Worm (Caenorhabditis elegans) whole organism, young adult: ENCODE results near the gene thk-1.

Experiments
- B0261.1 ChIP-seq: sonication (generic microtip); optimal IDR thresholded peaks from 2 replicates; lab custom pipeline; 2016; ENCODE audit warnings: mild to moderate bottlenecking, missing genetic modification characterization, moderate library complexity, missing compliant biosample characterization
- B0336.3 ChIP-seq: fragments of 200-800 bp; sonication (Bioruptor generic); IDR thresholded peaks from 2 replicates; pipeline ENCODE4 v1.3.6; 2022; ENCODE audit warnings: missing genetic modification characterization, missing compliant biosample characterization
- C17E4.6 ChIP-seq: fragments of 200-800 bp; sonication (Bioruptor generic); IDR thresholded peaks from 2 replicates; pipeline ENCODE4 v1.3.6; 2022; ENCODE audit warnings: missing genetic modification reagents, missing genetic modification characterization, missing compliant biosample characterization
- F23B12.7 ChIP-seq: sonication (generic microtip); optimal IDR thresholded peaks from 2 replicates; lab custom pipeline; 2017; ENCODE audit warnings: missing genetic modification characterization, mild to moderate bottlenecking, missing compliant biosample characterization, antibody characterized with exemption, moderate library complexity; ENCODE audit not compliant: insufficient read depth
- F37B4.10 ChIP-seq: fragments of 200-800 bp; sonication (Bioruptor generic); IDR thresholded peaks from 2 replicates; pipeline ENCODE4 v1.3.6; 2022; ENCODE audit warnings: missing genetic modification characterization, missing compliant biosample characterization
- F55B11.4 ChIP-seq: sonication (generic microtip); optimal IDR thresholded peaks from 2 replicates; lab custom pipeline; 2016; ENCODE audit warnings: missing compliant biosample characterization, missing genetic modification characterization, borderline replicate concordance; ENCODE audit not compliant: insufficient read depth
- K12H6.12 ChIP-seq: fragments of 200-800 bp; sonication (Bioruptor generic); optimal IDR thresholded peaks from 2 replicates; lab custom pipeline; 2018; ENCODE audit warnings: mild to moderate bottlenecking, missing genetic modification characterization, missing compliant biosample characterization
- T07F8.4 ChIP-seq: sonication (generic microtip); optimal IDR thresholded peaks from 2 replicates; lab custom pipeline; 2016; ENCODE audit warnings: mild to moderate bottlenecking, missing genetic modification characterization, moderate library complexity, missing compliant biosample characterization
- aptf-2 ChIP-seq: fragments of 200-800 bp; sonication (Bioruptor generic); conservative IDR thresholded peaks from 2 replicates; pipeline ENCODE4 v1.3.6; 2022; ENCODE audit warnings: missing genetic modification reagents, missing genetic modification characterization, missing compliant biosample characterization
- atf-7 ChIP-seq: sonication (generic microtip); optimal IDR thresholded peaks from 2 replicates; lab custom pipeline; 2017; ENCODE audit warnings: mild to moderate bottlenecking, missing genetic modification characterization, missing compliant biosample characterization
- attf-5 ChIP-seq: fragments of 200-800 bp; sonication (Bioruptor generic); optimal IDR thresholded peaks from 2 replicates; lab custom pipeline; 2018; ENCODE audit warnings: mild to moderate bottlenecking, missing genetic modification characterization, missing compliant biosample characterization
- cebp-1 ChIP-seq, 2 experiments: fragments of 200-800 bp in 1 of 2; sonication (Bioruptor generic) in 1 of 2; sonication (generic microtip) in 1 of 2; IDR thresholded peaks in 1 of 2; optimal IDR thresholded peaks in 1 of 2; 2 replicates each; pipeline versions ENCODE4 v1.3.6 to Lab custom; 2017 to 2022; ENCODE audit warnings: missing compliant biosample characterization in 2 of 2, missing genetic modification characterization in 2 of 2, mild to moderate bottlenecking in 1 of 2, missing genetic modification reagents in 1 of 2, moderate library complexity in 1 of 2
- ceh-27 ChIP-seq: fragments of 200-800 bp; sonication (Bioruptor generic); optimal IDR thresholded peaks from 2 replicates; lab custom pipeline; 2018; ENCODE audit warnings: mild to moderate bottlenecking, missing genetic modification characterization, moderate library complexity, missing compliant biosample characterization
- ceh-40 ChIP-seq: fragments of 200-800 bp; sonication (Bioruptor generic); IDR thresholded peaks from 2 replicates; pipeline ENCODE4 v1.3.6; 2022; ENCODE audit warnings: missing genetic modification characterization, missing compliant biosample characterization
- dox-1 ChIP-seq: fragments of 200-800 bp; sonication (Bioruptor generic); IDR thresholded peaks from 2 replicates; pipeline ENCODE4 v1.3.6; 2022; ENCODE audit warnings: missing genetic modification reagents, missing genetic modification characterization, missing compliant biosample characterization
- egl-18 ChIP-seq: fragments of 200-800 bp; sonication (Bioruptor generic); IDR thresholded peaks from 2 replicates; pipeline ENCODE4 v1.3.6; 2022; ENCODE audit warnings: missing genetic modification reagents, missing genetic modification characterization, missing compliant biosample characterization
- egrh-3 ChIP-seq: fragments of 200-800 bp; sonication (Bioruptor generic); IDR thresholded peaks from 2 replicates; pipeline ENCODE4 v1.3.6; 2022; ENCODE audit warnings: missing genetic modification reagents, missing genetic modification characterization, missing compliant biosample characterization
- fkh-3 ChIP-seq: sonication (generic microtip); optimal IDR thresholded peaks from 2 replicates; lab custom pipeline; 2016; ENCODE audit warnings: mild to moderate bottlenecking, missing genetic modification characterization, missing compliant biosample characterization
- gei-17 ChIP-seq: fragments of 200-800 bp; sonication (Bioruptor generic); optimal IDR thresholded peaks from 2 replicates; lab custom pipeline; 2018; ENCODE audit warnings: mild to moderate bottlenecking, missing genetic modification characterization, missing compliant biosample characterization
- him-1 ChIP-seq: sonication (generic microtip); optimal IDR thresholded peaks from 2 replicates; lab custom pipeline; 2016; ENCODE audit warnings: missing genotype, missing genetic modification reagents, missing genetic modification characterization, missing compliant biosample characterization
- hrde-1 ChIP-seq: sonication (generic microtip); optimal IDR thresholded peaks from 2 replicates; lab custom pipeline; 2016; ENCODE audit warnings: missing genetic modification characterization, mild to moderate bottlenecking, missing compliant biosample characterization, moderate library complexity, missing genotype, missing genetic modification reagents, borderline replicate concordance
- hsf-1 ChIP-seq: fragments of 200-800 bp; sonication (Bioruptor generic); IDR thresholded peaks from 2 replicates; pipeline ENCODE4 v1.3.6; 2022; ENCODE audit warnings: missing genetic modification reagents, missing genetic modification characterization, missing compliant biosample characterization
- lag-1 ChIP-seq: fragments of 200-800 bp; sonication (Bioruptor generic); IDR thresholded peaks from 2 replicates; pipeline ENCODE4 v1.3.6; 2022; ENCODE audit warnings: missing genetic modification reagents, missing genetic modification characterization, missing compliant biosample characterization
- let-526 ChIP-seq: fragments of 200-800 bp; sonication (Bioruptor generic); IDR thresholded peaks from 2 replicates; pipeline ENCODE4 v1.3.6; 2022; ENCODE audit warnings: missing genetic modification reagents, missing genetic modification characterization, missing compliant biosample characterization
- lin-40 ChIP-seq: sonication (generic microtip); optimal IDR thresholded peaks from 2 replicates; lab custom pipeline; 2016; ENCODE audit warnings: missing genetic modification characterization, mild to moderate bottlenecking, missing compliant biosample characterization, missing genotype, missing genetic modification reagents
- lin-54 ChIP-seq: fragments of 200-800 bp; sonication (Bioruptor generic); optimal IDR thresholded peaks from 2 replicates; lab custom pipeline; 2018; ENCODE audit warnings: mild to moderate bottlenecking, missing genetic modification characterization, missing compliant biosample characterization
- lir-1 ChIP-seq: fragments of 200-800 bp; sonication (Bioruptor generic); conservative IDR thresholded peaks from 2 replicates; pipeline ENCODE4 v1.3.6; 2022; ENCODE audit warnings: missing genetic modification reagents, missing genetic modification characterization, missing compliant biosample characterization
- madf-10 ChIP-seq: sonication (generic microtip); optimal IDR thresholded peaks from 2 replicates; lab custom pipeline; 2016; ENCODE audit warnings: mild to moderate bottlenecking, missing genetic modification characterization, missing compliant biosample characterization
- mel-28 ChIP-seq: sonication (generic microtip); optimal IDR thresholded peaks from 2 replicates; lab custom pipeline; 2016; ENCODE audit warnings: borderline replicate concordance, mild to moderate bottlenecking, missing genetic modification characterization, missing compliant biosample characterization
- mes-4 ChIP-seq: sonication (generic microtip); optimal IDR thresholded peaks from 2 replicates; lab custom pipeline; 2016; ENCODE audit warnings: missing genotype, missing genetic modification characterization, missing compliant biosample characterization
- nfyb-1 ChIP-seq: fragments of 200-800 bp; sonication (Bioruptor generic); IDR thresholded peaks from 2 replicates; pipeline ENCODE4 v1.3.6; 2022; ENCODE audit warnings: missing genetic modification reagents, missing genetic modification characterization, missing compliant biosample characterization
- nhr-27 ChIP-seq: fragments of 200-800 bp; sonication (Bioruptor generic); optimal IDR thresholded peaks from 2 replicates; lab custom pipeline; 2018; ENCODE audit warnings: mild to moderate bottlenecking, missing genetic modification characterization, moderate library complexity, missing compliant biosample characterization
- nhr-80 ChIP-seq: sonication (generic microtip); optimal IDR thresholded peaks from 2 replicates; lab custom pipeline; 2016; ENCODE audit warnings: missing genetic modification characterization, missing compliant biosample characterization
- pha-4 ChIP-seq: fragments of 150-350 bp; sonication (generic microtip); optimal IDR thresholded peaks from 2 replicates; lab custom pipeline; 2014; ENCODE audit warnings: missing biosample characterization, missing genetic modification reagents, missing genetic modification characterization
- rpc-1 ChIP-seq, 2 experiments: fragments of 150-350 bp in 1 of 2; sonication (generic microtip) in 1 of 2; optimal IDR thresholded peaks; 2 replicates each; lab custom pipeline; 2014 to 2018; ENCODE audit warnings: missing biosample characterization in 1 of 2, missing genetic modification characterization in 1 of 2, missing genetic modification reagents in 1 of 2, missing genotype in 1 of 2
- snpc-1.3 ChIP-seq: sonication (generic microtip); optimal IDR thresholded peaks from 2 replicates; lab custom pipeline; 2017; ENCODE audit warnings: missing genetic modification characterization, mild to moderate bottlenecking, missing compliant biosample characterization, antibody characterized with exemption, moderate library complexity, missing genotype, missing genetic modification reagents; ENCODE audit not compliant: insufficient read depth
- unc-130 ChIP-seq: sonication (generic microtip); optimal IDR thresholded peaks from 2 replicates; lab custom pipeline; 2016; ENCODE audit warnings: missing genetic modification reagents, missing genetic modification characterization, missing compliant biosample characterization
- zfh-2 ChIP-seq: fragments of 200-800 bp; sonication (Bioruptor generic); conservative IDR thresholded peaks from 2 replicates; pipeline ENCODE4 v1.3.6; 2022; ENCODE audit warnings: missing genetic modification reagents, missing genetic modification characterization, missing compliant biosample characterization
- ztf-22 ChIP-seq: fragments of 200-800 bp; sonication (Bioruptor generic); optimal IDR thresholded peaks from 2 replicates; lab custom pipeline; 2018; ENCODE audit warnings: mild to moderate bottlenecking, missing genetic modification characterization, moderate library complexity, missing compliant biosample characterization

Gene thk-1

ce11 chrIV:10281482-10281881 lies at the start of gene thk-1:
Gene thk-1, minus strand, starts transcription at chrIV:10281582.
- no peak for TF ChIP-seq let-526 (GFP tag; lab: Robert Waterston, UW)
- TF ChIP-seq nhr-80 = peak; percentile 5

- TF ChIP-seq pha-4 (no peak), nhr-27 (tag; lab: Kevin White, UChicago) (no peak), attf-5 (GFP tag; lab: Kevin White, UChicago) (no peak), lin-40 (tag; lab: Kevin White, UChicago) (peak; percentile 12), zfh-2 (GFP tag; lab: Robert Waterston, UW) (peak; percentile 95), lir-1 (GFP tag; lab: Robert Waterston, UW) (no peak), B0336.3 (GFP tag; lab: Robert Waterston, UW) (peak; percentile 28; the same call in 1 of the 2 replicates), K12H6.12 (peak; percentile 5), egl-18 (GFP tag; lab: Robert Waterston, UW) (no peak), aptf-2 (no peak), B0261.1 (tag; lab: Kevin White, UChicago) (no peak), mel-28 (no peak), T07F8.4 (tag; lab: Kevin White, UChicago) (no peak), ztf-22 (GFP tag; lab: Kevin White, UChicago) (peak; percentile 15), gei-17 (GFP tag; lab: Kevin White, UChicago) (no peak), F23B12.7 (tag; lab: Kevin White, UChicago) (no peak), unc-130 (GFP tag; lab: Kevin White, UChicago) (no peak), atf-7 (tag; lab: Kevin White, UChicago) (peak; percentile 42), nhr-80 (peak; percentile 75), fkh-3 (no peak), lin-54 (GFP tag; lab: Kevin White, UChicago) (peak; percentile 12), snpc-1.3 (tag; lab: Kevin White, UChicago) (no peak), rpc-1 (optimal IDR thresholded peaks at IDR 0.05; lab: Kevin White, UChicago) (no peak), rpc-1 (tag; optimal IDR thresholded peaks at IDR 0.05; lab: Kevin White, UChicago) (no peak), hrde-1 (tag; lab: Kevin White, UChicago) (no peak), cebp-1 (GFP tag; IDR thresholded peaks at IDR 0.05; lab: Robert Waterston, UW) (no peak), cebp-1 (tag; optimal IDR thresholded peaks at IDR 0.05; lab: Kevin White, UChicago) (peak; percentile 57), him-1 (tag; lab: Kevin White, UChicago) (no peak), F55B11.4 (tag; lab: Kevin White, UChicago) (no peak), egrh-3 (GFP tag; lab: Robert Waterston, UW) (peak; percentile 64; the same call in 1 of the 2 replicates), F37B4.10 (no peak), ceh-27 (GFP tag; lab: Kevin White, UChicago) (peak; percentile 36), hsf-1 (GFP tag; lab: Robert Waterston, UW) (no peak), mes-4 (tag; lab: Kevin White, UChicago) (no peak), nfyb-1 (GFP tag; lab: Robert Waterston, UW) (no peak), lag-1 (GFP tag; lab: Robert Waterston, UW) (no peak), ceh-40 (GFP tag; lab: Robert Waterston, UW) (no peak), madf-10 (tag; lab: Kevin White, UChicago) (no peak), dox-1 (peak; percentile 53; the same call in 1 of the 2 replicates), let-526 (GFP tag; lab: Robert Waterston, UW) (0 out of 2 replicates have a peak, but pooled peaks have one; percentile 31), C17E4.6 (GFP tag; lab: Robert Waterston, UW) (no peak)
Observed at ce11 chrIV:10330962-10331361, 49.6 kb upstream of the thk-1 start.
